Worm (Caenorhabditis elegans) whole organism, L4 larva: ENCODE data around the gene K10D11.4.

ENCODE experiments used
- Y105C5A.15 ChIP-seq: fragments of 200-800 bp; sonication (Bioruptor generic); IDR thresholded peaks from 2 replicates; pipeline ENCODE4 v1.3.6; 2022; ENCODE audit warnings: missing genetic modification characterization, missing compliant biosample characterization
- Y5F2A.4 ChIP-seq: fragments of 200-800 bp; sonication (Bioruptor generic); optimal IDR thresholded peaks from 2 replicates; lab custom pipeline; 2018; ENCODE audit warnings: mild to moderate bottlenecking, missing genetic modification characterization, missing compliant biosample characterization
- aly-2 ChIP-seq: sonication (generic microtip); optimal IDR thresholded peaks from 2 replicates; lab custom pipeline; 2018; ENCODE audit warnings: missing biosample characterization, missing genetic modification characterization
- ceh-20 ChIP-seq: fragments of 200-800 bp; sonication (Bioruptor generic); IDR thresholded peaks from 2 replicates; pipeline ENCODE4 v1.3.6; 2022; ENCODE audit warnings: missing genetic modification reagents, missing genetic modification characterization, missing compliant biosample characterization
- ceh-44 ChIP-seq: fragments of 200-800 bp; sonication (Bioruptor generic); IDR thresholded peaks from 2 replicates; pipeline ENCODE4 v1.3.6; 2022; ENCODE audit warnings: missing genetic modification reagents, missing genetic modification characterization, missing compliant biosample characterization
- fos-1 ChIP-seq: fragments of 150-350 bp; optimal IDR thresholded peaks from 2 replicates; lab custom pipeline; 2014; ENCODE audit warnings: missing biosample characterization, missing genetic modification characterization
- hlh-30 ChIP-seq: sonication (generic microtip); optimal IDR thresholded peaks from 2 replicates; lab custom pipeline; 2017; ENCODE audit warnings: antibody characterized with exemption, mild to moderate bottlenecking, missing genetic modification characterization, missing compliant biosample characterization; ENCODE audit not compliant: insufficient read depth
- lin-13 ChIP-seq: fragments of 150-350 bp; optimal IDR thresholded peaks from 2 replicates; lab custom pipeline; 2014; ENCODE audit warnings: missing biosample characterization, missing genetic modification reagents, missing genetic modification characterization
- lin-39 ChIP-seq: fragments of 150-350 bp; optimal IDR thresholded peaks from 2 replicates; lab custom pipeline; 2014; ENCODE audit warnings: missing biosample characterization, missing genetic modification reagents, missing genetic modification characterization
- mdl-1 ChIP-seq, 2 experiments: fragments of 150-350 bp in 1 of 2; sonication (generic microtip) in 1 of 2; optimal IDR thresholded peaks; 2 replicates each; lab custom pipeline; 2014 to 2017; ENCODE audit warnings: missing biosample characterization in 2 of 2, missing genetic modification characterization in 2 of 2
- mxl-3 ChIP-seq: fragments of 200-800 bp; sonication (Bioruptor generic); optimal IDR thresholded peaks from 2 replicates; lab custom pipeline; 2018; ENCODE audit warnings: mild to moderate bottlenecking, missing genetic modification characterization, missing compliant biosample characterization
- nhr-102 ChIP-seq: sonication (generic microtip); optimal IDR thresholded peaks from 2 replicates; lab custom pipeline; 2016; ENCODE audit warnings: mild to moderate bottlenecking, missing genetic modification characterization, moderate library complexity, missing compliant biosample characterization
- nhr-6 ChIP-seq: fragments of 150-350 bp; optimal IDR thresholded peaks from 2 replicates; lab custom pipeline; 2014; ENCODE audit warnings: missing biosample characterization, missing genetic modification characterization
- vab-7 ChIP-seq: fragments of 200-800 bp; sonication (Bioruptor generic); IDR thresholded peaks from 2 replicates; pipeline ENCODE4 v1.3.6; 2022; ENCODE audit warnings: missing genetic modification reagents, missing genetic modification characterization, missing compliant biosample characterization

- TF ChIP-seq nhr-102 (no peak), nhr-6 (tag; lab: Kevin White, UChicago) (no peak), fos-1 (tag; lab: Kevin White, UChicago) (no peak), ceh-44 (GFP tag; lab: Robert Waterston, UW) (no peak), mdl-1 (tag; optimal IDR thresholded peaks at IDR 0.05; lab: Kevin White, UChicago) (no peak), aly-2 (no peak), Y5F2A.4 (GFP tag; lab: Kevin White, UChicago) (no peak), mxl-3 (GFP tag; lab: Kevin White, UChicago) (no peak), hlh-30 (tag; lab: Kevin White, UChicago) (no peak), lin-39 (tag; lab: Kevin White, UChicago) (no peak), vab-7 (GFP tag; lab: Robert Waterston, UW) (no peak), Y105C5A.15 (GFP tag; lab: Robert Waterston, UW) (no peak), ceh-20 (GFP tag; lab: Robert Waterston, UW) (no peak), lin-13 (GFP tag; lab: Kevin White, UChicago) (no peak)
Measured at ce11 chrIV:12971994-12972520, 22.2 kb downstream of the K10D11.4 start.
